Fruit fly (Drosophila melanogaster): ENCODE measurements around the gene CG18641.

The CG18641 gene

DNA sequence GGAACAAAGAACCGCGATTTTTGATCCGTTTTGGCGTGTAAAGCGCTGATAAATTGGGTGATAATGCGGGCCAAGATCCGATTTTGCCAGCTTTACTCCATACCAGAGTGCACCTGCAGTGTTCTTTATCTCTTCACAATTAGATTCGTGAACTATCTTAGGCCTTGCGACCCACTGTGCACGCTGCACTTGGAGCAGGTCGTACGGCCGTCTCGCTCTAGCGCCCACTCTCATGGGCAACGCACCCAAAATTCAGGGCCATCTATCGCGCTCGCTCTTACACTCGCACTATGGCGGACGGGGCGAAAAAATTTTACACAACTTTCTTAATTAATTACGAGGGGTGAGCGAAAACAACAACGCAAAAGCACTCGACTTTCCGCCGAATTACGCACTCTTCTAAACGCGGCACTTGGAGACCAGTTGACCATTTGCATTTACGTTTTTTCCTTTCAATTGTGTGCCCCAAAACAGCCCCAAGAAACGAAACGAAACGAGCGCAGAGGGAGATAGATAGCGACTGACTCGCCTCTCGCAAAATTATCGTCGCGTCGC is 50.8 kb downstream of the CG18641 start (continued):
- no peak for TF ChIP-seq CG7357 (GFP tag; IDR thresholded peaks at IDR 0.05)

DNA sequence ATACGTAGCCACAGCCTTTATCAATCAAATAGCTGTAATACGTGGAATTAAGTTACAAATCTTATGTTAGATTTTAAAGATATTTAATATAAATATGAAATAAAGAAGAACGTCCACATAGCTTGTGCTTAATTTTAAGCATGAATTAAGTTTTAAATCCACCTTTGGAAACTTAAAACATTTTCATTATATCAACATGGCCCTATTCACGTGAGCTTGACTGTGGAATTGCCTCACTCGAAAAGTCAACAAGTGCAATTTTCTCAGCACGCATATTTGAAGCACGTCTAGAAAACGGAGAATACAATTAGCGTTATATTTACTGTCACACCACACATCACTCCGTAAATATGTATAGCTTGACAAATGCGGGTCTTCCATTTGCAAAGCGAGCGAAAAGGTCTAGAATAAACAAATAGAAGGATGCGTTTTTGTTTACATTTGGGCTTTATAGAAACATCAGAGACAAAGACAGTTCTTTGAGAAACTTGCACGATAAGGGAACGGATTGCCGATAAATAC is 51.4 kb downstream of the CG18641 start:
- TF ChIP-seq zfh2 (GFP tag; optimal IDR thresholded peaks at IDR 0.05), result peak; percentile 16
- peak; percentile 4 for TF ChIP-seq CG17186 (GFP tag; optimal IDR thresholded peaks at IDR 0.05)
- TF ChIP-seq Trl (optimal IDR thresholded peaks at IDR 0.05), result no peak
- TF ChIP-seq Trl (GFP tag; optimal IDR thresholded peaks at IDR 0.05), result peak; percentile 17
- peak; percentile 0 for TF ChIP-seq Elba2 (GFP tag; optimal IDR thresholded peaks at IDR 0.05)
- peak; percentile 78; the same call in 1 of the 2 replicates for TF ChIP-seq CG9215 (GFP tag; IDR thresholded peaks at IDR 0.05)
- TF ChIP-seq Fer2 (tag; optimal IDR thresholded peaks at IDR 0.05), result peak; percentile 84
- TF ChIP-seq CG10959 (GFP tag; IDR thresholded peaks at IDR 0.05), result peak; percentile 76
- no peak for TF ChIP-seq fd102C (GFP tag; optimal IDR thresholded peaks at IDR 0.05)
- peak; percentile 56; the same call in 1 of the 2 replicates for TF ChIP-seq klu (GFP tag; IDR thresholded peaks at IDR 0.05)
- TF ChIP-seq cg (GFP tag; optimal IDR thresholded peaks at IDR 0.05), result no peak
- TF ChIP-seq amos (GFP tag; IDR thresholded peaks at IDR 0.05; ENCODE audit: partially characterized antibody), result no peak
- peak; percentile 56 for TF ChIP-seq pnt (GFP tag; optimal IDR thresholded peaks at IDR 0.05)
- no peak for TF ChIP-seq CG13287 (GFP tag; IDR thresholded peaks at IDR 0.05; ENCODE audit: partially characterized antibody)
- no peak for TF ChIP-seq inv (GFP tag; IDR thresholded peaks at IDR 0.05; ENCODE audit: partially characterized antibody)
- no peak for TF ChIP-seq CG6791 (GFP tag; IDR thresholded peaks at IDR 0.05; ENCODE audit: partially characterized antibody)
- TF ChIP-seq CG3407 (GFP tag; optimal IDR thresholded peaks at IDR 0.05), result peak; percentile 81
- TF ChIP-seq CG7357 (GFP tag; IDR thresholded peaks at IDR 0.05), result peak; percentile 74; the same call in 2 of the 3 replicates
- TF ChIP-seq Ptx1 (GFP tag; IDR thresholded peaks at IDR 0.05), result peak; percentile 80
- peak; percentile 72 for TF ChIP-seq tup (GFP tag; optimal IDR thresholded peaks at IDR 0.05)
- TF ChIP-seq CG7963 (GFP tag; IDR thresholded peaks at IDR 0.05; ENCODE audit: partially characterized antibody), result no peak
- TF ChIP-seq Dfd (GFP tag; optimal IDR thresholded peaks at IDR 0.05), result no peak
- peak; percentile 10 for TF ChIP-seq en (GFP tag; optimal IDR thresholded peaks at IDR 0.05)
- peak; percentile 76 for TF ChIP-seq fd64A (GFP tag; optimal IDR thresholded peaks at IDR 0.05)
- TF ChIP-seq CG8281 (tag; optimal IDR thresholded peaks at IDR 0.05), result peak; percentile 75
- peak; percentile 42 for TF ChIP-seq CG7928 (GFP tag; optimal IDR thresholded peaks at IDR 0.05)
- TF ChIP-seq stwl (tag; optimal IDR thresholded peaks at IDR 0.05), result peak; percentile 31
- TF ChIP-seq jigr1 (GFP tag; IDR thresholded peaks at IDR 0.05), result no peak
- TF ChIP-seq H15 (GFP tag; IDR thresholded peaks at IDR 0.05), result peak; percentile 80; the same call in 2 of the 3 replicates
- TF ChIP-seq Hr78 (GFP tag; optimal IDR thresholded peaks at IDR 0.05), result peak in 1 of 2 experiments; percentile 70
- TF ChIP-seq CG13894 (tag; optimal IDR thresholded peaks at IDR 0.05), result peak; percentile 62
- peak; percentile 76 for TF ChIP-seq CG30431 (GFP tag; optimal IDR thresholded peaks at IDR 0.05)
- TF ChIP-seq her (GFP tag; optimal IDR thresholded peaks at IDR 0.05), result no peak
- peak in 1 of 2 experiments; percentile 58 for TF ChIP-seq insv (GFP tag; optimal IDR thresholded peaks at IDR 0.05)
- TF ChIP-seq Ssrp (tag; optimal IDR thresholded peaks at IDR 0.05), result peak; percentile 89
- peak; percentile 83 for TF ChIP-seq CG4707 (GFP tag; optimal IDR thresholded peaks at IDR 0.05)
- peak; percentile 17; the same call in 1 of the 2 replicates for TF ChIP-seq ssp (GFP tag; IDR thresholded peaks at IDR 0.05)
- peak; percentile 90 for TF ChIP-seq Sox100B (GFP tag; optimal IDR thresholded peaks at IDR 0.05)
- no peak for TF ChIP-seq CG14965 (GFP tag; optimal IDR thresholded peaks at IDR 0.05; ENCODE audit: borderline replicate concordance)
- TF ChIP-seq lola (GFP tag; optimal IDR thresholded peaks at IDR 0.05), result peak in 1 of 3 experiments; percentile 90
- peak; percentile 90 for TF ChIP-seq nerfin-1 (tag; optimal IDR thresholded peaks at IDR 0.05)
- peak; percentile 64 for TF ChIP-seq MBD-R2 (GFP tag; IDR thresholded peaks at IDR 0.05)
- no peak for TF ChIP-seq CG43689 (GFP tag; IDR thresholded peaks at IDR 0.05)
- peak; percentile 86 for TF ChIP-seq B-H2 (GFP tag; optimal IDR thresholded peaks at IDR 0.05)
- TF ChIP-seq Sin3A (optimal IDR thresholded peaks at IDR 0.05), result no peak
- peak; percentile 77 for TF ChIP-seq slou (GFP tag; optimal IDR thresholded peaks at IDR 0.05)
- peak; percentile 69; the same call in 1 of the 2 replicates for TF ChIP-seq toy (GFP tag; IDR thresholded peaks at IDR 0.05)

All from whole organism, embryonic.